Fruit fly (Drosophila melanogaster) whole organism, embryonic: Measurements from ENCODE around the gene CG6972.

Source experiments
- ATbp ChIP-seq: fragments of 200-800 bp; sonication (Bioruptor generic); optimal IDR thresholded peaks from 2 replicates; lab custom pipeline; 2017; ENCODE audit warnings: missing biosample characterization, mild to moderate bottlenecking, missing genetic modification characterization, missing genetic modification reagents
- CG10147 ChIP-seq: fragments of 200-800 bp; sonication (Bioruptor generic); optimal IDR thresholded peaks from 2 replicates; lab custom pipeline; 2019; ENCODE audit warnings: missing biosample characterization, mild to moderate bottlenecking, missing genetic modification characterization, moderate library complexity
- CG10321 ChIP-seq: fragments of 200-800 bp; sonication (Bioruptor generic); IDR thresholded peaks from 2 replicates; pipeline ENCODE4 v1.3.6; 2022; ENCODE audit warnings: missing biosample characterization, missing genetic modification characterization
- CG11695 ChIP-seq: fragments of 200-800 bp; sonication (Bioruptor generic); IDR thresholded peaks from 3 replicates; pipeline ENCODE4 v1.3.6; 2022; ENCODE audit warnings: missing biosample characterization, missing genetic modification characterization
- CG12219 ChIP-seq: fragments of 200-800 bp; sonication (Bioruptor generic); optimal IDR thresholded peaks from 3 replicates; lab custom pipeline; 2018; ENCODE audit warnings: missing biosample characterization, mild to moderate bottlenecking, missing genetic modification characterization
- CG12299 ChIP-seq: fragments of 200-800 bp; sonication (Bioruptor generic); optimal IDR thresholded peaks from 2 replicates; lab custom pipeline; 2018; ENCODE audit warnings: missing biosample characterization, mild to moderate bottlenecking, missing genetic modification characterization
- CG12391 ChIP-seq: fragments of 200-800 bp; sonication (Bioruptor generic); optimal IDR thresholded peaks from 3 replicates; lab custom pipeline; 2018; ENCODE audit warnings: missing biosample characterization, mild to moderate bottlenecking, missing genetic modification characterization, moderate library complexity
- CG13123 ChIP-seq: fragments of 200-800 bp; sonication (Bioruptor generic); optimal IDR thresholded peaks from 2 replicates; lab custom pipeline; 2016; ENCODE audit warnings: missing biosample characterization, missing genetic modification characterization
- CG16779 ChIP-seq: fragments of 200-800 bp; sonication (Bioruptor generic); IDR thresholded peaks from 2 replicates; pipeline ENCODE4 v1.3.6; 2022; ENCODE audit warnings: missing biosample characterization, missing genetic modification characterization
- CG16813 ChIP-seq: fragments of 200-800 bp; sonication (Bioruptor generic); IDR thresholded peaks from 3 replicates; pipeline ENCODE4 v1.3.6; 2022; ENCODE audit warnings: missing biosample characterization, missing genetic modification characterization; ENCODE audit not compliant: partially characterized antibody
- CG17829 ChIP-seq: fragments of 200-800 bp; optimal IDR thresholded peaks from 2 replicates; lab custom pipeline; 2019; ENCODE audit warnings: missing biosample characterization, mild to moderate bottlenecking, missing genetic modification characterization, moderate library complexity
- CG1792 ChIP-seq: fragments of 200-800 bp; sonication (Bioruptor generic); optimal IDR thresholded peaks from 2 replicates; lab custom pipeline; 2016; ENCODE audit warnings: missing biosample characterization, missing genetic modification characterization
- CG18011 ChIP-seq: fragments of 200-800 bp; sonication (Bioruptor generic); optimal IDR thresholded peaks from 2 replicates; lab custom pipeline; 2017; ENCODE audit warnings: missing biosample characterization, missing genetic modification characterization, mild to moderate bottlenecking, moderate library complexity, missing genotype
- CG18599 ChIP-seq: fragments of 200-800 bp; sonication (Bioruptor generic); optimal IDR thresholded peaks from 3 replicates; lab custom pipeline; 2017; ENCODE audit warnings: missing biosample characterization, missing genetic modification characterization, mild to moderate bottlenecking, moderate library complexity, missing genetic modification reagents
- CG18619 ChIP-seq: fragments of 200-800 bp; sonication (Bioruptor generic); optimal IDR thresholded peaks from 3 replicates; lab custom pipeline; 2017; ENCODE audit warnings: missing biosample characterization, mild to moderate bottlenecking, missing genetic modification characterization
- CG18764 ChIP-seq: fragments of 200-800 bp; sonication (Bioruptor generic); optimal IDR thresholded peaks from 3 replicates; lab custom pipeline; 2016; ENCODE audit warnings: missing biosample characterization, missing genetic modification characterization
- CG2875 ChIP-seq: fragments of 200-800 bp; sonication (Bioruptor generic); optimal IDR thresholded peaks from 2 replicates; lab custom pipeline; 2017; ENCODE audit warnings: missing biosample characterization, mild to moderate bottlenecking, missing genetic modification characterization, missing genetic modification reagents
- CG34224 ChIP-seq: fragments of 200-800 bp; sonication (Bioruptor generic); IDR thresholded peaks from 3 replicates; pipeline ENCODE4 v1.3.6; 2022; ENCODE audit warnings: missing biosample characterization, missing genetic modification characterization; ENCODE audit not compliant: partially characterized antibody
- CG4328 ChIP-seq: fragments of 200-800 bp; sonication (Bioruptor generic); optimal IDR thresholded peaks from 3 replicates; lab custom pipeline; 2017; ENCODE audit warnings: missing biosample characterization, missing genetic modification reagents, missing genetic modification characterization
- CG9817 ChIP-seq: fragments of 200-800 bp; sonication (Bioruptor generic); optimal IDR thresholded peaks from 2 replicates; lab custom pipeline; 2018; ENCODE audit warnings: missing biosample characterization, mild to moderate bottlenecking, missing genetic modification characterization, moderate library complexity
- CHES-1-like ChIP-seq: fragments of 200-800 bp; sonication (Bioruptor generic); optimal IDR thresholded peaks from 2 replicates; lab custom pipeline; 2016; ENCODE audit warnings: missing biosample characterization, missing genetic modification characterization
- CoRest ChIP-seq: fragments of 200-800 bp; sonication (Bioruptor generic); optimal IDR thresholded peaks from 3 replicates; lab custom pipeline; 2018; ENCODE audit warnings: missing biosample characterization, mild to moderate bottlenecking, missing genetic modification characterization, moderate library complexity
- Dll ChIP-seq: fragments of 200-800 bp; sonication (Bioruptor generic); IDR thresholded peaks from 4 replicates; pipeline ENCODE4 v1.3.6; 2022; ENCODE audit warnings: missing biosample characterization, missing genetic modification characterization; ENCODE audit not compliant: partially characterized antibody
- Drgx ChIP-seq: fragments of 200-800 bp; sonication (Bioruptor generic); IDR thresholded peaks from 2 replicates; pipeline ENCODE4 v1.3.6; 2022; ENCODE audit warnings: missing biosample characterization, missing genetic modification characterization
- Myb ChIP-seq: fragments of 200-800 bp; sonication (Bioruptor generic); optimal IDR thresholded peaks from 2 replicates; lab custom pipeline; 2016; ENCODE audit warnings: missing biosample characterization, missing genetic modification characterization
- Pdp1 ChIP-seq, 2 experiments: fragments of 200-800 bp; sonication (Bioruptor generic); optimal IDR thresholded peaks; 3 replicates each; lab custom pipeline; 2016; ENCODE audit warnings: missing biosample characterization in 2 of 2, missing genetic modification characterization in 2 of 2, mild to moderate bottlenecking in 1 of 2, moderate library complexity in 1 of 2
- Trl ChIP-seq, 3 experiments: fragments of >200 bp in 2 of 3; fragments of 200-800 bp in 1 of 3; sonication (Bioruptor generic) in 1 of 3; optimal IDR thresholded peaks; 2 replicates in 1 of 3; 3 replicates in 2 of 3; lab custom pipeline; 2016 to 2017; ENCODE audit warnings: missing biosample characterization in 1 of 3, missing genetic modification characterization in 1 of 3
- Vsx1 ChIP-seq: fragments of 200-800 bp; sonication (Bioruptor generic); optimal IDR thresholded peaks from 2 replicates; lab custom pipeline; 2017; ENCODE audit warnings: missing biosample characterization, mild to moderate bottlenecking, missing genetic modification characterization, missing genetic modification reagents
- croc ChIP-seq: fragments of 200-800 bp; sonication (Bioruptor generic); conservative IDR thresholded peaks from 3 replicates; pipeline ENCODE4 v1.3.6; 2022; ENCODE audit warnings: missing biosample characterization, missing genetic modification characterization
- dimm ChIP-seq: fragments of 200-800 bp; sonication (Bioruptor generic); IDR thresholded peaks from 2 replicates; pipeline ENCODE4 v1.3.6; 2022; ENCODE audit warnings: missing biosample characterization, missing genetic modification characterization
- dysf ChIP-seq: fragments of 200-800 bp; sonication (Bioruptor generic); IDR thresholded peaks from 3 replicates; pipeline ENCODE4 v1.3.6; 2022; ENCODE audit warnings: missing biosample characterization, missing genetic modification characterization
- fd64A ChIP-seq: fragments of 200-800 bp; sonication (Bioruptor generic); optimal IDR thresholded peaks from 3 replicates; lab custom pipeline; 2018; ENCODE audit warnings: missing biosample characterization, mild to moderate bottlenecking, missing genetic modification characterization
- gro ChIP-seq: fragments of 200-800 bp; sonication (Bioruptor generic); optimal IDR thresholded peaks from 2 replicates; lab custom pipeline; 2016; ENCODE audit warnings: missing biosample characterization, missing genetic modification characterization
- jigr1 ChIP-seq: fragments of 200-800 bp; sonication (Bioruptor generic); IDR thresholded peaks from 3 replicates; pipeline ENCODE4 v1.3.6; 2022; ENCODE audit warnings: missing biosample characterization, missing genetic modification characterization
- kay ChIP-seq: fragments of 200-800 bp; sonication (Bioruptor generic); optimal IDR thresholded peaks from 2 replicates; lab custom pipeline; 2016; ENCODE audit warnings: missing biosample characterization, missing genetic modification characterization
- ken ChIP-seq: fragments of 200-800 bp; sonication (Bioruptor generic); IDR thresholded peaks from 3 replicates; pipeline ENCODE4 v1.3.6; 2022; ENCODE audit warnings: missing biosample characterization, missing genetic modification characterization
- lmd ChIP-seq: fragments of 200-800 bp; sonication (Bioruptor generic); IDR thresholded peaks from 2 replicates; pipeline ENCODE4 v1.3.6; 2022; ENCODE audit warnings: missing biosample characterization, missing genetic modification characterization
- oc ChIP-seq: fragments of 200-800 bp; sonication (Bioruptor generic); optimal IDR thresholded peaks from 2 replicates; lab custom pipeline; 2018; ENCODE audit warnings: missing biosample characterization, mild to moderate bottlenecking, missing genetic modification characterization, moderate library complexity
- pan ChIP-seq, 4 experiments: fragments of >200 bp in 3 of 4; fragments of 200-800 bp in 1 of 4; sonication (Bioruptor generic) in 1 of 4; optimal IDR thresholded peaks in 3 of 4; IDR thresholded peaks in 1 of 4; 2 replicates each; pipeline versions ENCODE4 v1.3.6 to Lab custom; 2017 to 2022; ENCODE audit warnings: missing biosample characterization in 2 of 4, missing genetic modification characterization in 2 of 4, mixed read lengths in 1 of 4
- pho ChIP-seq: fragments of 200-800 bp; sonication (Bioruptor generic); optimal IDR thresholded peaks from 2 replicates; lab custom pipeline; 2016; ENCODE audit warnings: missing biosample characterization, missing genetic modification characterization
- pros ChIP-seq: fragments of 200-800 bp; sonication (Bioruptor generic); optimal IDR thresholded peaks from 3 replicates; lab custom pipeline; 2019; ENCODE audit warnings: missing biosample characterization, mild to moderate bottlenecking, missing genetic modification characterization, moderate library complexity
- ranshi ChIP-seq: fragments of 200-800 bp; sonication (Bioruptor generic); IDR thresholded peaks from 2 replicates; pipeline ENCODE4 v1.3.6; 2022; ENCODE audit warnings: missing biosample characterization, missing genetic modification characterization
- sima ChIP-seq: fragments of 200-800 bp; sonication (Bioruptor generic); optimal IDR thresholded peaks from 2 replicates; lab custom pipeline; 2016; ENCODE audit warnings: missing biosample characterization, missing genetic modification characterization
- sob ChIP-seq: fragments of 200-800 bp; sonication (Bioruptor generic); IDR thresholded peaks from 2 replicates; pipeline ENCODE4 v1.3.6; 2022; ENCODE audit warnings: missing biosample characterization, missing genetic modification characterization
- tx ChIP-seq: fragments of 200-800 bp; sonication (Bioruptor generic); optimal IDR thresholded peaks from 2 replicates; lab custom pipeline; 2016; ENCODE audit warnings: missing biosample characterization, missing genetic modification characterization
- wor ChIP-seq: fragments of 200-800 bp; sonication (Bioruptor generic); IDR thresholded peaks from 2 replicates; pipeline ENCODE4 v1.3.6; 2022; ENCODE audit warnings: missing biosample characterization, missing genetic modification characterization
- z ChIP-seq: fragments of 200-800 bp; sonication (Bioruptor generic); IDR thresholded peaks from 3 replicates; pipeline ENCODE4 v1.3.6; 2022; ENCODE audit warnings: missing biosample characterization, missing genetic modification characterization

The CG6972 gene

DNA sequence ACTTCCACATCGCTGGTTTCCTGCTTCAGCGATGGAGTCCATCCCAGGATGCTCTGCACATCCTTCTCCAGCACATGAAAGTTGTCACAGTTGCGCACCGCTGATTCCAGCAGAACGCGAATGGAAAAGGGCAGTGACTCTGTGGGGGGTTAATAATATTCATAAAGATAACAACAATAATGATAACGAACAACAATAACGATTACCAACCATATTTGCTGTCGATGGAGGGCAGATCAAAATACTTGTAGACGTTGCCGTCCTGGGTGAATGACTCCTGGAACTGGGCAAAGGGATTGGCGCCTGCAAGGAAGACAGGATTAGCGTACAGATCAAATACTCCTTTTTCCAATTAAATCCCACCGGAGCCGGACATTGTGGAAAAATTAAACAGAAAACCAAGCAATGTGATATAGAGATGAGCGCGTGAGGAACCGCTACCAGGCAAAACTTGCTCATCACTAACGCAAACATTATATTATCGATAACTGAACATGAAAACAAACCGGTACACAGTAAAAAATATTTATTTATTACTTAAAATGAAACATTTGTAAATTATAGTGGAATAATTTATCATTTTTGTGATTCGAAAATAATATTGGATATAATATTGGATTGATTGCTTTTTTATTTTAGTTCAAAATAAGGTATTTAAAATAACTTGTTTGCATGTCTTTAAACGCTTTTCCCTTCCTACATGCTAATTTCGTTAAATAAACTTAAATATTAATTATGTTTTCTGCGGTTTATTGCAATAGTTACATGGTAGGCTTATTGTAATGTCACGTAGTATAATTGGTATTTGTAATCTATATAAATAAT, 22.6 kb downstream of the CG6972 start, which contains the start of gene Irp-1A (continued):
- TF ChIP-seq CHES-1-like (GFP tag; lab: Kevin White, UChicago) (peak; percentile 58), CG12299 (tag; lab: Kevin White, UChicago) (peak; percentile 62), CG18619 (peak; percentile 47), CG12391 (tag; lab: Kevin White, UChicago) (peak; percentile 91), CG13123 (GFP tag; lab: Kevin White, UChicago) (peak; percentile 41), wor (peak; percentile 48), CG11695 (GFP tag; lab: Robert Waterston, UW) (peak; percentile 81), Dll (GFP tag; lab: Robert Waterston, UW) (peak; percentile 87), Vsx1 (GFP tag; lab: Kevin White, UChicago) (peak; percentile 57), CG9817 (tag; lab: Kevin White, UChicago) (peak; percentile 59), CG2875 (GFP tag; lab: Kevin White, UChicago) (peak; percentile 44), CG18764 (GFP tag; lab: Kevin White, UChicago) (peak; percentile 64), CG16813 (peak; percentile 81), sima (GFP tag; lab: Kevin White, UChicago) (no peak), kay (GFP tag; lab: Kevin White, UChicago) (peak; percentile 64), fd64A (no peak), CG12219 (GFP tag; lab: Kevin White, UChicago) (peak; percentile 45), CoRest (peak; percentile 83), jigr1 (no peak), tx (GFP tag; lab: Kevin White, UChicago) (no peak), CG10321 (peak; percentile 27; the same call in 1 of the 2 replicates), CG16779 (GFP tag; lab: Robert Waterston, UW) (no peak), pan (optimal IDR thresholded peaks at IDR 0.05; lab: Kevin White, UChicago) (no peak), pan (GFP tag; optimal IDR thresholded peaks at IDR 0.05 in 1 of 2, IDR thresholded peaks at IDR 0.05 in 1 of 2) (peak in 1 of 2 experiments; percentile 84), CG4328 (GFP tag; lab: Kevin White, UChicago) (peak; percentile 51), CG10147 (peak; percentile 83), Myb (GFP tag; lab: Kevin White, UChicago) (peak; percentile 41), Drgx (peak; percentile 68), gro (GFP tag; lab: Kevin White, UChicago) (peak; percentile 58), pros (GFP tag; lab: Kevin White, UChicago) (no peak), CG18011 (GFP tag; lab: Kevin White, UChicago) (peak; percentile 16), CG18599 (GFP tag; lab: Kevin White, UChicago) (peak; percentile 77), pho (GFP tag; lab: Kevin White, UChicago) (peak; percentile 52), ATbp (peak; percentile 21), lmd (GFP tag; lab: Robert Waterston, UW) (peak; percentile 72), ken (peak; percentile 56; the same call in 1 of the 3 replicates), croc (0 out of 3 replicates have a peak, but pooled peaks have one; percentile 39), CG34224 (GFP tag; lab: Robert Waterston, UW) (peak; percentile 86), dysf (GFP tag; lab: Robert Waterston, UW) (peak; percentile 72; the same call in 2 of the 3 replicates), z (no peak), CG17829 (tag; lab: Kevin White, UChicago) (peak; percentile 81), CG1792 (GFP tag; lab: Kevin White, UChicago) (peak; percentile 18), dimm (GFP tag; lab: Robert Waterston, UW) (no peak), Trl (optimal IDR thresholded peaks at IDR 0.05; lab: Kevin White, UChicago) (no peak), Trl (GFP tag; optimal IDR thresholded peaks at IDR 0.05; lab: Kevin White, UChicago) (no peak), ranshi (GFP tag; lab: Robert Waterston, UW) (peak; percentile 75), sob (GFP tag; lab: Robert Waterston, UW) (peak; percentile 87), Pdp1 (GFP tag; optimal IDR thresholded peaks at IDR 0.05; lab: Kevin White, UChicago) (peak in 1 of 2 experiments; percentile 54), oc (tag; lab: Kevin White, UChicago) (peak; percentile 78)
